Worm (Caenorhabditis elegans): ENCODE measurements around the gene Y94H6A.7.

Y94H6A.7 gene

ce11 chrIV:2665388-2665978 is 50.9 kb downstream of the Y94H6A.7 start (continued):
- TF ChIP-seq rbr-2 (tag; optimal IDR thresholded peaks at IDR 0.05) (no peak), ces-1 (GFP tag; optimal IDR thresholded peaks at IDR 0.05) (no peak), attf-4 (tag; optimal IDR thresholded peaks at IDR 0.05) (no peak), egl-27 (tag; optimal IDR thresholded peaks at IDR 0.05) (no peak), arid-1 (GFP tag; conservative IDR thresholded peaks at IDR 0.05) (peak; percentile 78; the same call in 1 of the 2 replicates), Y48G9A.11 (GFP tag; IDR thresholded peaks at IDR 0.05) (peak; percentile 72), dve-1 (tag; optimal IDR thresholded peaks at IDR 0.05; ENCODE audit: insufficient read depth) (no peak), lir-3 (tag; optimal IDR thresholded peaks at IDR 0.05) (peak; percentile 13), aha-1 (tag) (no peak), mxl-2 (GFP tag; conservative IDR thresholded peaks at IDR 0.05) (no peak), lin-38 (GFP tag; IDR thresholded peaks at IDR 0.05) (peak; percentile 74), unc-39 (tag; optimal IDR thresholded peaks at IDR 0.05) (no peak), aly-2 (tag; optimal IDR thresholded peaks at IDR 0.05) (no peak)

- TF ChIP-seq lin-39 (tag; optimal IDR thresholded peaks at IDR 0.05) (no peak), sdz-12 (GFP tag; optimal IDR thresholded peaks at IDR 0.05) (no peak), mes-2 (tag; optimal IDR thresholded peaks at IDR 0.05; ENCODE audit: poor library complexity, severe bottlenecking) (peak; percentile 51), ces-1 (GFP tag; optimal IDR thresholded peaks at IDR 0.05) (no peak), skn-1 (tag; optimal IDR thresholded peaks at IDR 0.05) (no peak), zip-11 (GFP tag; IDR thresholded peaks at IDR 0.05) (0 out of 2 replicates have a peak, but pooled peaks have one; percentile 44), nhr-6 (tag; optimal IDR thresholded peaks at IDR 0.05) (no peak), Y48G9A.11 (GFP tag; IDR thresholded peaks at IDR 0.05) (peak; percentile 60; the same call in 1 of the 2 replicates), snpc-4 (tag; optimal IDR thresholded peaks at IDR 0.05) (no peak), fkh-10 (GFP tag; optimal IDR thresholded peaks at IDR 0.05) (no peak), T20F7.1 (GFP tag; optimal IDR thresholded peaks at IDR 0.05) (peak; percentile 21), F10B5.3 (tag; optimal IDR thresholded peaks at IDR 0.05) (no peak), F44E2.7 (GFP tag; IDR thresholded peaks at IDR 0.05) (peak; percentile 91), egl-43 (GFP tag; IDR thresholded peaks at IDR 0.05) (peak; percentile 84), nhr-42 (GFP tag; IDR thresholded peaks at IDR 0.05) (0 out of 2 replicates have a peak, but pooled peaks have one; percentile 55), dmd-9 (GFP tag; IDR thresholded peaks at IDR 0.05) (0 out of 2 replicates have a peak, but pooled peaks have one; percentile 52), daf-16 (GFP tag; optimal IDR thresholded peaks at IDR 0.05) (peak in 1 of 2 experiments; percentile 60), daf-16 (tag; optimal IDR thresholded peaks at IDR 0.05) (no peak), ztf-11 (tag; optimal IDR thresholded peaks at IDR 0.05) (no peak), zip-2 (tag; optimal IDR thresholded peaks at IDR 0.05) (no peak), nhr-77 (tag; optimal IDR thresholded peaks at IDR 0.05) (no peak), mxl-3 (GFP tag; optimal IDR thresholded peaks at IDR 0.05) (no peak), daf-8 (GFP tag; IDR thresholded peaks at IDR 0.05) (0 out of 2 replicates have a peak, but pooled peaks have one; percentile 48), Y75B8A.6 (GFP tag; IDR thresholded peaks at IDR 0.05) (peak; percentile 32; the same call in 1 of the 2 replicates), Y5F2A.4 (GFP tag; optimal IDR thresholded peaks at IDR 0.05) (peak; percentile 67), lim-7 (GFP tag; IDR thresholded peaks at IDR 0.05) (peak; percentile 86), snpc-1.2 (GFP tag; IDR thresholded peaks at IDR 0.05) (0 out of 2 replicates have a peak, but pooled peaks have one; percentile 54), F26F4.8 (GFP tag; conservative IDR thresholded peaks at IDR 0.05) (peak; percentile 88), aha-1 (tag) (peak; percentile 9), daf-19 (GFP tag; conservative IDR thresholded peaks at IDR 0.05) (peak; percentile 70), pha-4 (GFP tag; IDR thresholded peaks at IDR 0.05) (peak; percentile 70; the same call in 1 of the 2 replicates), pha-4 (tag; optimal IDR thresholded peaks at IDR 0.05) (no peak), lin-1 (GFP tag; IDR thresholded peaks at IDR 0.05) (0 out of 2 replicates have a peak, but pooled peaks have one; percentile 10), D1046.2 (GFP tag; IDR thresholded peaks at IDR 0.05) (peak; percentile 84), lin-38 (GFP tag; IDR thresholded peaks at IDR 0.05) (peak; percentile 75), gei-8 (GFP tag; optimal IDR thresholded peaks at IDR 0.05) (peak; percentile 57), ctbp-1 (GFP tag; IDR thresholded peaks at IDR 0.05) (no peak), vab-7 (GFP tag; IDR thresholded peaks at IDR 0.05) (peak; percentile 61; the same call in 1 of the 2 replicates), dmd-8 (GFP tag; IDR thresholded peaks at IDR 0.05) (0 out of 2 replicates have a peak, but pooled peaks have one; percentile 70), Y105C5A.15 (GFP tag; IDR thresholded peaks at IDR 0.05) (peak; percentile 70; the same call in 1 of the 2 replicates), mdt-29 (GFP tag; IDR thresholded peaks at IDR 0.05) (0 out of 2 replicates have a peak, but pooled peaks have one; percentile 38)
Measured at ce11 chrIV:2664901-2665201, 51.5 kb downstream of the Y94H6A.7 start.

Measured in whole organism, L4 larva.